Worm (Caenorhabditis elegans) whole organism, early embryonic: ENCODE results near the gene srab-1.

ENCODE experiments used
- B0310.2 ChIP-seq: sonication (generic microtip); optimal IDR thresholded peaks from 2 replicates; lab custom pipeline; 2016; ENCODE audit warnings: mild to moderate bottlenecking, missing genetic modification characterization, missing compliant biosample characterization
- F13C5.2 ChIP-seq: sonication (generic microtip); optimal IDR thresholded peaks from 2 replicates; lab custom pipeline; 2017; ENCODE audit warnings: mild to moderate bottlenecking, missing genetic modification characterization, inconsistent platforms, missing compliant biosample characterization
- aly-1 ChIP-seq: sonication (generic microtip); optimal IDR thresholded peaks from 2 replicates; lab custom pipeline; 2016; ENCODE audit warnings: missing genetic modification characterization, missing compliant biosample characterization
- ama-1 ChIP-seq: fragments of 150-350 bp; optimal IDR thresholded peaks from 2 replicates; lab custom pipeline; 2014
- ceh-13 ChIP-seq: fragments of 200-800 bp; sonication (Bioruptor generic); optimal IDR thresholded peaks from 2 replicates; lab custom pipeline; 2018; ENCODE audit warnings: mild to moderate bottlenecking, missing genetic modification characterization, missing compliant biosample characterization
- ceh-36 ChIP-seq: sonication (generic microtip); optimal IDR thresholded peaks from 2 replicates; lab custom pipeline; 2016; ENCODE audit warnings: missing genetic modification characterization, inconsistent platforms, missing compliant biosample characterization
- ets-7 ChIP-seq: sonication (generic microtip); optimal IDR thresholded peaks from 2 replicates; lab custom pipeline; 2016; ENCODE audit warnings: missing genotype, missing genetic modification characterization, missing compliant biosample characterization
- flt-1 ChIP-seq: fragments of 200-800 bp; sonication (Bioruptor generic); IDR thresholded peaks from 2 replicates; pipeline ENCODE4 v1.3.6; 2022; ENCODE audit warnings: missing genetic modification characterization, missing compliant biosample characterization
- hmbx-1 ChIP-seq: sonication (generic microtip); optimal IDR thresholded peaks from 2 replicates; lab custom pipeline; 2016; ENCODE audit warnings: mild to moderate bottlenecking, missing genetic modification characterization, missing compliant biosample characterization
- hmg-4 ChIP-seq: fragments of 200-800 bp; sonication (Bioruptor generic); optimal IDR thresholded peaks from 2 replicates; lab custom pipeline; 2018; ENCODE audit warnings: mild to moderate bottlenecking, missing genetic modification characterization, missing compliant biosample characterization
- hnd-1 ChIP-seq: sonication (generic microtip); optimal IDR thresholded peaks from 2 replicates; lab custom pipeline; 2016; ENCODE audit warnings: missing genetic modification characterization, missing compliant biosample characterization
- pes-1 ChIP-seq: fragments of 200-800 bp; sonication (Bioruptor generic); IDR thresholded peaks from 2 replicates; pipeline ENCODE4 v1.3.6; 2022; ENCODE audit warnings: missing genetic modification reagents, missing genetic modification characterization, missing compliant biosample characterization
- scrt-1 ChIP-seq: fragments of 200-800 bp; sonication (Bioruptor generic); IDR thresholded peaks from 2 replicates; pipeline ENCODE4 v1.3.6; 2022; ENCODE audit warnings: missing genetic modification characterization, missing compliant biosample characterization
- sea-1 ChIP-seq: fragments of 200-800 bp; sonication (Bioruptor generic); conservative IDR thresholded peaks from 2 replicates; pipeline ENCODE4 v1.3.6; 2022; ENCODE audit warnings: missing genetic modification characterization, missing compliant biosample characterization
- tbx-11 ChIP-seq: fragments of 200-800 bp; sonication (Bioruptor generic); IDR thresholded peaks from 2 replicates; pipeline ENCODE4 v1.3.6; 2022; ENCODE audit warnings: missing genetic modification characterization, missing compliant biosample characterization
- tbx-37 ChIP-seq: fragments of 200-800 bp; sonication (Bioruptor generic); conservative IDR thresholded peaks from 2 replicates; pipeline ENCODE4 v1.3.6; 2022; ENCODE audit warnings: missing genetic modification reagents, missing genetic modification characterization, missing compliant biosample characterization
- tra-4 ChIP-seq: sonication (generic microtip); optimal IDR thresholded peaks from 2 replicates; lab custom pipeline; 2017; ENCODE audit warnings: missing genetic modification characterization, missing compliant biosample characterization

Gene srab-1

ce11 chrV:5102017-5102416 is at the start of gene srab-1:
srab-1 (minus strand) TSS chrV:5102117.
- TF ChIP-seq aly-1 (tag; lab: Kevin White, UChicago) (no peak), ets-7 (tag; lab: Kevin White, UChicago) (no peak)

- no peak for TF ChIP-seq aly-1 (tag; lab: Kevin White, UChicago)
- no peak for TF ChIP-seq ets-7 (tag; lab: Kevin White, UChicago)
- no peak for TF ChIP-seq ama-1 (lab: Kevin White, UChicago)
- no peak for TF ChIP-seq ceh-36 (tag; lab: Kevin White, UChicago)
- TF ChIP-seq hnd-1 (tag; lab: Kevin White, UChicago), result no peak
- no peak for TF ChIP-seq flt-1
- no peak for TF ChIP-seq pes-1 (GFP tag; lab: Robert Waterston, UW)
- no peak for TF ChIP-seq B0310.2 (tag; lab: Kevin White, UChicago)
- TF ChIP-seq hmbx-1 (tag; lab: Kevin White, UChicago), result no peak
- no peak for TF ChIP-seq hmg-4 (GFP tag; lab: Kevin White, UChicago)
- TF ChIP-seq scrt-1 (GFP tag; lab: Robert Waterston, UW), result no peak
- TF ChIP-seq tbx-37, result no peak
Observed at ce11 chrV:5150880-5151279, 49.0 kb upstream of the srab-1 start, which contains the start of gene srh-130. srh-130 (plus strand) TSS chrV:5151180.

- TF ChIP-seq hnd-1 (tag; lab: Kevin White, UChicago), result no peak
- TF ChIP-seq hmbx-1 (tag; lab: Kevin White, UChicago), result no peak
- TF ChIP-seq ets-7 (tag; lab: Kevin White, UChicago), result no peak
- TF ChIP-seq F13C5.2 (tag; lab: Kevin White, UChicago), result no peak
- no peak for TF ChIP-seq B0310.2 (tag; lab: Kevin White, UChicago)
- TF ChIP-seq scrt-1 (GFP tag; lab: Robert Waterston, UW), result no peak
- no peak for TF ChIP-seq pes-1 (GFP tag; lab: Robert Waterston, UW)
Observed at ce11 chrV:5146394-5146793, 44.5 kb upstream of the srab-1 start, which contains the start of gene F14F9.6. F14F9.6 (minus strand) TSS chrV:5146494.

ce11 chrV:5144541-5144940 is 42.6 kb upstream of the srab-1 start, which contains the start of gene F14F9.2:
F14F9.2 (plus strand) TSS chrV:5144841.
- no peak for TF ChIP-seq tra-4 (tag; lab: Kevin White, UChicago)
- TF ChIP-seq ama-1 (lab: Kevin White, UChicago), result no peak

- TF ChIP-seq hmg-4 (GFP tag; lab: Kevin White, UChicago) (no peak), F13C5.2 (tag; lab: Kevin White, UChicago) (no peak), sea-1 (no peak), tbx-37 (no peak), aly-1 (tag; lab: Kevin White, UChicago) (no peak), scrt-1 (GFP tag; lab: Robert Waterston, UW) (no peak), hmbx-1 (tag; lab: Kevin White, UChicago) (no peak), ceh-36 (tag; lab: Kevin White, UChicago) (no peak), ama-1 (lab: Kevin White, UChicago) (no peak)
Observed at ce11 chrV:5143785-5144184, 41.9 kb upstream of the srab-1 start, which contains the start of gene srh-129. srh-129 (minus strand) TSS chrV:5143885.

DNA sequence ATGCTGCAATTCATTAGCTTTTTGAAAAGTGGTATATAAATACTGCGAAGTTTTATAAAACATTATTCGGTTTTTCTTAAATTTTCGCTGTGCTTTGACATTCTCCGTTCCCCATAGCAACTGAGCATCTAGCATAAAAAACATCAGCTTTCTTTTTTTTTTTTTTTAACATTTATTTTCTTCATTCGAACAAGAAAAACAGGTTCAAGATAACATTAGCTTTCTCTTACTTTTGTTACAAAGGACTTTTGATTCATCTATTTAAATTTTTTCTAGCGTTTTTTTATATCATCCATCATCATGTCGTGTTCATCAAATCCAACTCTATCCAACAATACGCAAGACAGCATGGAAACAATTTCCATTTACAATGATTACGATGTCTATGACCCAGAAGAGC is 36.0 kb upstream of the srab-1 start, which contains the start of gene F14F9.3:
TSS of gene F14F9.3 (plus strand) at position 301 of the 400 bp plus-strand sequence.
- no peak for TF ChIP-seq B0310.2 (tag; lab: Kevin White, UChicago)
- no peak for TF ChIP-seq sea-1
- TF ChIP-seq aly-1 (tag; lab: Kevin White, UChicago), result no peak
- TF ChIP-seq ama-1 (lab: Kevin White, UChicago), result no peak
- no peak for TF ChIP-seq F13C5.2 (tag; lab: Kevin White, UChicago)
- no peak for TF ChIP-seq tra-4 (tag; lab: Kevin White, UChicago)
- TF ChIP-seq ceh-36 (tag; lab: Kevin White, UChicago), result no peak
- no peak for TF ChIP-seq pes-1 (GFP tag; lab: Robert Waterston, UW)
- no peak for TF ChIP-seq hmg-4 (GFP tag; lab: Kevin White, UChicago)
- TF ChIP-seq flt-1, result no peak
- TF ChIP-seq ceh-13 (GFP tag; lab: Kevin White, UChicago), result no peak
- no peak for TF ChIP-seq tbx-11
- TF ChIP-seq hmbx-1 (tag; lab: Kevin White, UChicago), result no peak
- no peak for TF ChIP-seq scrt-1 (GFP tag; lab: Robert Waterston, UW)
- TF ChIP-seq hnd-1 (tag; lab: Kevin White, UChicago), result no peak
- no peak for TF ChIP-seq tbx-37
- no peak for TF ChIP-seq ets-7 (tag; lab: Kevin White, UChicago)

- TF ChIP-seq pes-1 (GFP tag; lab: Robert Waterston, UW), result no peak
- TF ChIP-seq sea-1, result no peak
- no peak for TF ChIP-seq aly-1 (tag; lab: Kevin White, UChicago)
- TF ChIP-seq hmg-4 (GFP tag; lab: Kevin White, UChicago), result no peak
- no peak for TF ChIP-seq tbx-11
- TF ChIP-seq hnd-1 (tag; lab: Kevin White, UChicago), result no peak
- no peak for TF ChIP-seq hmbx-1 (tag; lab: Kevin White, UChicago)
- TF ChIP-seq scrt-1 (GFP tag; lab: Robert Waterston, UW), result no peak
- no peak for TF ChIP-seq tbx-37
- TF ChIP-seq tra-4 (tag; lab: Kevin White, UChicago), result no peak
Observed at ce11 chrV:5132441-5132840, 30.5 kb upstream of the srab-1 start, which contains the start of gene F14F9.4. F14F9.4 (plus strand) TSS chrV:5132741.

ce11 chrV:5131380-5131779 is 29.5 kb upstream of the srab-1 start:
- TF ChIP-seq scrt-1 (GFP tag; lab: Robert Waterston, UW) (no peak), tbx-11 (no peak), ets-7 (tag; lab: Kevin White, UChicago) (no peak), ama-1 (lab: Kevin White, UChicago) (no peak), pes-1 (GFP tag; lab: Robert Waterston, UW) (no peak), tbx-37 (no peak), B0310.2 (tag; lab: Kevin White, UChicago) (no peak), F13C5.2 (tag; lab: Kevin White, UChicago) (no peak), ceh-13 (GFP tag; lab: Kevin White, UChicago) (no peak), tra-4 (tag; lab: Kevin White, UChicago) (no peak), hmg-4 (GFP tag; lab: Kevin White, UChicago) (no peak), aly-1 (tag; lab: Kevin White, UChicago) (no peak), sea-1 (no peak), hmbx-1 (tag; lab: Kevin White, UChicago) (no peak), ceh-36 (tag; lab: Kevin White, UChicago) (no peak), flt-1 (no peak), hnd-1 (tag; lab: Kevin White, UChicago) (no peak)
